Worm (Caenorhabditis elegans): Measurements from ENCODE around the gene dnj-3.

The dnj-3 gene

DNA sequence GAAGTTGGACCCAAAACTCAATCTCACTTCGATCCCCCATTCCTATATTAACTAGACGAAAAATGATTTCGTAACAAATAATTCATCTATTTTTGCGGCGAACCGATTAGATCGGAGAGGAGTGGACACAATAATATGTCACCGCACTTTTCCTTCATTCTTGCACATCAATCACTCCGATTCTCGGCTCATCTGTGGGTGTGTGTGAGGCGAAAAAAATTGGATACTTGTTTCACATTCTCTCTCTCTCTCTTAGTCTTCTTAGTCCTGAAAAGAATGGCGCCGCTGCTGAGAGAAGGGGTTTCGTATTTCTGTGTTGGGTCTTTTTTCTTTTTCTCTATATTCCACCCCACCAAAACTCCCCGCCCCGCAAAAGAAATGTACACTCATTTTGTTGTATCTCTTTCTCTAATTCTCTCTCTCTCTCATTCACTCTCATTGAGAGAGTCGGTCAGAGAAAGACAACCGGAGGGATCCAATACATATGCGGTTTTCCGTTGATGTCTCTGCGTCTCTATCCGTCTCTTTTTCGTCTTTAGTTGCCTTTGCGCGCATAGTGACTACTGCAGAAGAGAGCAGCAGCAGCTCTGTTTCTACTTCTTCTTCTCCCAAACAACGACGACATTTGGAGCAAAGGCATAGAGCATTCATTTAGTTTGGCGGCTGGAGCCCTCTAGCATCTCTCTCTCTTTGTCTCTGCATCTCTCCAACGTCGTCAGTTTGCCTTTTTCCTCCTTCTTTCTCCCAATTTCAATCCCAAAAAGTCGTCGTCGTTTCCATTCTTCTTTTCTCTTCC, 2.7 kb downstream of the dnj-3 start, which contains the start of gene unc-76 (continued):
- no peak for TF ChIP-seq zfp-2 (tag; optimal IDR thresholded peaks at IDR 0.05)
- TF ChIP-seq hif-1 (tag; optimal IDR thresholded peaks at IDR 0.05): peak in 1 of 2 experiments; percentile 47
- peak; percentile 55 for TF ChIP-seq nhr-28 (tag; optimal IDR thresholded peaks at IDR 0.05)
- peak; percentile 78 for TF ChIP-seq F37D6.2 (tag; optimal IDR thresholded peaks at IDR 0.05)
- no peak for TF ChIP-seq ceh-32 (tag; optimal IDR thresholded peaks at IDR 0.05; ENCODE audit: poor library complexity)
- no peak for TF ChIP-seq zip-2 (tag; optimal IDR thresholded peaks at IDR 0.05)
- TF ChIP-seq lin-29 (GFP tag; IDR thresholded peaks at IDR 0.05): no peak
- TF ChIP-seq T20F7.1 (GFP tag; optimal IDR thresholded peaks at IDR 0.05): no peak
- TF ChIP-seq hlh-30 (tag; optimal IDR thresholded peaks at IDR 0.05; ENCODE audit: insufficient read depth): peak; percentile 48
- no peak for TF ChIP-seq ceh-28 (tag; optimal IDR thresholded peaks at IDR 0.05)
- no peak for TF ChIP-seq aly-2 (tag; optimal IDR thresholded peaks at IDR 0.05)
- TF ChIP-seq ceh-44 (GFP tag; IDR thresholded peaks at IDR 0.05): no peak
- TF ChIP-seq ceh-62 (tag; optimal IDR thresholded peaks at IDR 0.05): no peak
- TF ChIP-seq nhr-237 (tag; optimal IDR thresholded peaks at IDR 0.05): no peak
- TF ChIP-seq mes-2 (tag; optimal IDR thresholded peaks at IDR 0.05; ENCODE audit: poor library complexity, severe bottlenecking): peak; percentile 48
- no peak for TF ChIP-seq ZK546.5 (tag; optimal IDR thresholded peaks at IDR 0.05)
- no peak for TF ChIP-seq nhr-42 (GFP tag; IDR thresholded peaks at IDR 0.05)
- TF ChIP-seq madf-9 (GFP tag; conservative IDR thresholded peaks at IDR 0.05): no peak
- peak; percentile 72 for TF ChIP-seq dve-1 (tag; optimal IDR thresholded peaks at IDR 0.05; ENCODE audit: insufficient read depth)
- no peak for TF ChIP-seq mxl-2 (GFP tag; conservative IDR thresholded peaks at IDR 0.05)
- TF ChIP-seq Y5F2A.4 (GFP tag; optimal IDR thresholded peaks at IDR 0.05): no peak
- TF ChIP-seq unc-130 (GFP tag; optimal IDR thresholded peaks at IDR 0.05): no peak
- TF ChIP-seq ZK337.2 (GFP tag; IDR thresholded peaks at IDR 0.05): no peak
- TF ChIP-seq jun-1 (tag; optimal IDR thresholded peaks at IDR 0.05): no peak
- TF ChIP-seq nhr-76 (tag; optimal IDR thresholded peaks at IDR 0.05): no peak
- TF ChIP-seq lsy-2 (tag; optimal IDR thresholded peaks at IDR 0.05): peak; percentile 42 to 76
- TF ChIP-seq lin-15B (tag; optimal IDR thresholded peaks at IDR 0.05): no peak
- TF ChIP-seq pha-4 (GFP tag; IDR thresholded peaks at IDR 0.05): peak; percentile 23; the same call in 1 of the 2 replicates
- peak; percentile 20 for TF ChIP-seq pha-4 (tag; optimal IDR thresholded peaks at IDR 0.05)
- no peak for TF ChIP-seq F26F4.8 (GFP tag; conservative IDR thresholded peaks at IDR 0.05)
- TF ChIP-seq mxl-3 (GFP tag; optimal IDR thresholded peaks at IDR 0.05): no peak
- no peak for TF ChIP-seq fos-1 (tag; optimal IDR thresholded peaks at IDR 0.05)
- no peak for TF ChIP-seq daf-12 (tag; optimal IDR thresholded peaks at IDR 0.05)
- no peak for TF ChIP-seq nhr-111 (GFP tag; optimal IDR thresholded peaks at IDR 0.05)
- TF ChIP-seq R02D3.7 (tag; optimal IDR thresholded peaks at IDR 0.05): no peak
- TF ChIP-seq dmd-9 (GFP tag; IDR thresholded peaks at IDR 0.05): no peak
- TF ChIP-seq nhr-11 (tag; optimal IDR thresholded peaks at IDR 0.05): peak; percentile 72
- TF ChIP-seq nhr-102 (tag; optimal IDR thresholded peaks at IDR 0.05): no peak
- peak; percentile 55 for TF ChIP-seq ceh-20 (GFP tag; IDR thresholded peaks at IDR 0.05)
- TF ChIP-seq tag-97 (GFP tag; IDR thresholded peaks at IDR 0.05): no peak
- no peak for TF ChIP-seq daf-8 (GFP tag; IDR thresholded peaks at IDR 0.05)
- TF ChIP-seq vab-7 (GFP tag; IDR thresholded peaks at IDR 0.05): no peak
- TF ChIP-seq F49E8.2 (tag; optimal IDR thresholded peaks at IDR 0.05; ENCODE audit: borderline replicate concordance): no peak
- no peak for TF ChIP-seq zip-11 (GFP tag; IDR thresholded peaks at IDR 0.05)
- TF ChIP-seq ctbp-1 (GFP tag; IDR thresholded peaks at IDR 0.05): peak; percentile 72
- no peak for TF ChIP-seq F10B5.3 (tag; optimal IDR thresholded peaks at IDR 0.05)
- TF ChIP-seq fkh-10 (GFP tag; optimal IDR thresholded peaks at IDR 0.05): peak; percentile 92
- TF ChIP-seq ama-1 (optimal IDR thresholded peaks at IDR 0.05): no peak
- no peak for TF ChIP-seq snpc-1.2 (GFP tag; IDR thresholded peaks at IDR 0.05)
- peak; percentile 68 for TF ChIP-seq hlh-11 (tag; optimal IDR thresholded peaks at IDR 0.05)
- peak; percentile 95 for TF ChIP-seq aha-1 (tag)
